Fruit fly (Drosophila melanogaster) whole organism, prepupa: ENCODE measurements around the gene CG9254.
A peak's percentile ranks its signal among the peaks of the same experiment; 100 is the strongest.

ENCODE experiments used
- Blimp-1 ChIP-seq: fragments of 200-800 bp; sonication (Bioruptor generic); optimal IDR thresholded peaks from 3 replicates; lab custom pipeline; 2017; ENCODE audit warnings: missing biosample characterization, missing genetic modification characterization, mild to moderate bottlenecking, moderate library complexity, missing genetic modification reagents
- CG16779 ChIP-seq: fragments of 200-800 bp; sonication (Bioruptor generic); optimal IDR thresholded peaks from 3 replicates; lab custom pipeline; 2017; ENCODE audit warnings: missing biosample characterization, mild to moderate bottlenecking, missing genetic modification characterization
- CG6276 ChIP-seq: fragments of 200-800 bp; sonication (Bioruptor generic); optimal IDR thresholded peaks from 2 replicates; lab custom pipeline; 2017; ENCODE audit warnings: missing biosample characterization, mild to moderate bottlenecking, missing genetic modification characterization
- Ets21C ChIP-seq: fragments of 200-800 bp; sonication (Bioruptor generic); optimal IDR thresholded peaks from 3 replicates; lab custom pipeline; 2016; ENCODE audit warnings: missing biosample characterization, missing genetic modification characterization
- eg ChIP-seq: fragments of 200-800 bp; sonication (Bioruptor generic); IDR thresholded peaks from 3 replicates; pipeline ENCODE4 v1.3.6; 2022; ENCODE audit warnings: missing biosample characterization, missing genetic modification characterization
- pdm3 ChIP-seq: fragments of 200-800 bp; sonication (Bioruptor generic); optimal IDR thresholded peaks from 3 replicates; lab custom pipeline; 2016; ENCODE audit warnings: missing biosample characterization, missing genetic modification characterization

- peak; percentile 8 for TF ChIP-seq pdm3 (GFP tag; lab: Kevin White, UChicago)
- no peak for TF ChIP-seq CG6276 (GFP tag; lab: Kevin White, UChicago)
- no peak for TF ChIP-seq eg (GFP tag; lab: Robert Waterston, UW)
- TF ChIP-seq Ets21C (GFP tag; lab: Kevin White, UChicago): no peak
- no peak for TF ChIP-seq CG16779 (tag; lab: Kevin White, UChicago)
- no peak for TF ChIP-seq Blimp-1 (GFP tag; lab: Kevin White, UChicago)
These were observed 14.9 kb upstream of the CG9254 start for dm6 chr2L:13611860-13612259.
